Worm (Caenorhabditis elegans): ENCODE measurements around the gene T06D4.2.

DNA sequence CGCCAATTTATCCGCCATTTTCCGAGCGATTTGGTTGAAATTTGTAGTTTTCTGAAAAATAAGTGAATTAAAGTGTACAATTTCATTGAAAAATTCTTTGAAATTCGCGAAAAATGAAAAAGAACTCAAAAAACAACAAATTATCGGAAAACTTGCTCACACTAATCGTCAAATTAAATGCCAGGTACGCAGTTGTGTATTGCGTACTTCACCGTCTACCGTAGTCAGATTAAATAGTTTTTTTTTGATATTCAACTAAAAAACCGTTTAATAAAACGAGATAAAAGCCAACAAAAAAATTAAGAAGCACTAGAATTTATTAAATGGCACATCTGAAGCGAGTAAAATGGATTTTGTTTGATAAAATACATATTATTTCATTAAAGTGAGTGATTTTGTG, 40.8 kb downstream of the T06D4.2 start, which contains the start of gene bath-28:
- TF ChIP-seq fkh-10 (GFP tag; optimal IDR thresholded peaks at IDR 0.05) (no peak), sdc-2 (tag; optimal IDR thresholded peaks at IDR 0.05) (no peak), K09A11.1 (tag; optimal IDR thresholded peaks at IDR 0.05; ENCODE audit: insufficient read depth) (no peak), lin-11 (tag; optimal IDR thresholded peaks at IDR 0.05) (no peak), pha-4 (tag; optimal IDR thresholded peaks at IDR 0.05) (no peak), dmd-4 (tag; optimal IDR thresholded peaks at IDR 0.05; ENCODE audit: borderline replicate concordance) (no peak), sox-4 (tag; optimal IDR thresholded peaks at IDR 0.05) (no peak), C38D4.7 (GFP tag; optimal IDR thresholded peaks at IDR 0.05) (no peak), ama-1 (optimal IDR thresholded peaks at IDR 0.05) (no peak)
